Worm (Caenorhabditis elegans) whole organism, L4 larva: Measurements from ENCODE around the gene sulp-4.

Experiments
- D1046.2 ChIP-seq: fragments of 200-800 bp; sonication (Bioruptor generic); IDR thresholded peaks from 2 replicates; pipeline ENCODE4 v1.3.6; 2022; ENCODE audit warnings: missing genetic modification characterization, missing compliant biosample characterization
- T26A8.4 ChIP-seq: fragments of 200-800 bp; sonication (Bioruptor generic); IDR thresholded peaks from 2 replicates; pipeline ENCODE4 v1.3.6; 2022; ENCODE audit warnings: missing genetic modification characterization, missing compliant biosample characterization
- Y105C5A.15 ChIP-seq: fragments of 200-800 bp; sonication (Bioruptor generic); IDR thresholded peaks from 2 replicates; pipeline ENCODE4 v1.3.6; 2022; ENCODE audit warnings: missing genetic modification characterization, missing compliant biosample characterization
- Y75B8A.6 ChIP-seq: fragments of 200-800 bp; sonication (Bioruptor generic); IDR thresholded peaks from 2 replicates; pipeline ENCODE4 v1.3.6; 2022; ENCODE audit warnings: missing genetic modification reagents, missing genetic modification characterization, missing compliant biosample characterization
- ZK546.5 ChIP-seq, 2 experiments: sonication (generic microtip); optimal IDR thresholded peaks; 2 replicates each; lab custom pipeline; 2017; ENCODE audit warnings: missing biosample characterization in 2 of 2, missing genetic modification characterization in 2 of 2
- aha-1 ChIP-seq: fragments of 150-350 bp; peaks from one replicate; lab custom pipeline; 2014; ENCODE audit warnings: missing biosample characterization, missing genetic modification characterization
- ama-1 ChIP-seq: fragments of 150-350 bp; optimal IDR thresholded peaks from 2 replicates; lab custom pipeline; 2014; ENCODE audit warnings: inconsistent platforms, mixed read lengths
- cey-2 ChIP-seq: sonication (generic microtip); optimal IDR thresholded peaks from 3 replicates; lab custom pipeline; 2017; ENCODE audit warnings: missing genetic modification characterization, mild to moderate bottlenecking, missing compliant biosample characterization, antibody characterized with exemption, borderline replicate concordance; ENCODE audit not compliant: insufficient read depth
- ctbp-1 ChIP-seq: fragments of 200-800 bp; sonication (Bioruptor generic); IDR thresholded peaks from 2 replicates; pipeline ENCODE4 v1.3.6; 2022; ENCODE audit warnings: missing genetic modification reagents, missing genetic modification characterization, missing compliant biosample characterization
- daf-16 ChIP-seq, 3 experiments: sonication (generic microtip); optimal IDR thresholded peaks; 2 replicates each; lab custom pipeline; 2016 to 2017; ENCODE audit warnings: missing genetic modification characterization in 3 of 3, missing genetic modification reagents in 3 of 3, mild to moderate bottlenecking in 2 of 3, missing compliant biosample characterization in 2 of 3, missing biosample characterization in 1 of 3, moderate library complexity in 1 of 3
- dmd-9 ChIP-seq: fragments of 200-800 bp; sonication (Bioruptor generic); IDR thresholded peaks from 2 replicates; pipeline ENCODE4 v1.3.6; 2022; ENCODE audit warnings: missing genetic modification reagents, missing genetic modification characterization, missing compliant biosample characterization
- dve-1 ChIP-seq: sonication (generic microtip); optimal IDR thresholded peaks from 2 replicates; lab custom pipeline; 2017; ENCODE audit warnings: antibody characterized with exemption, mild to moderate bottlenecking, missing genetic modification characterization, missing compliant biosample characterization; ENCODE audit not compliant: insufficient read depth
- egl-27 ChIP-seq: sonication (generic microtip); optimal IDR thresholded peaks from 3 replicates; lab custom pipeline; 2017; ENCODE audit warnings: missing biosample characterization, missing genetic modification reagents, missing genetic modification characterization
- egl-43 ChIP-seq: fragments of 200-800 bp; sonication (Bioruptor generic); IDR thresholded peaks from 2 replicates; pipeline ENCODE4 v1.3.6; 2022; ENCODE audit warnings: missing genetic modification reagents, missing genetic modification characterization, missing compliant biosample characterization
- fos-1 ChIP-seq: fragments of 150-350 bp; optimal IDR thresholded peaks from 2 replicates; lab custom pipeline; 2014; ENCODE audit warnings: missing biosample characterization, missing genetic modification characterization
- lim-7 ChIP-seq: fragments of 200-800 bp; sonication (Bioruptor generic); IDR thresholded peaks from 2 replicates; pipeline ENCODE4 v1.3.6; 2022; ENCODE audit warnings: missing genetic modification characterization, missing compliant biosample characterization
- lin-1 ChIP-seq: fragments of 200-800 bp; sonication (Bioruptor generic); IDR thresholded peaks from 2 replicates; pipeline ENCODE4 v1.3.6; 2022; ENCODE audit warnings: missing genetic modification reagents, missing genetic modification characterization, missing compliant biosample characterization
- lin-15B ChIP-seq: fragments of 150-350 bp; sonication (generic microtip); optimal IDR thresholded peaks from 3 replicates; lab custom pipeline; 2014; ENCODE audit warnings: missing biosample characterization, missing genetic modification characterization
- lin-38 ChIP-seq: fragments of 200-800 bp; sonication (Bioruptor generic); IDR thresholded peaks from 2 replicates; pipeline ENCODE4 v1.3.6; 2022; ENCODE audit warnings: missing genetic modification reagents, missing genetic modification characterization, missing compliant biosample characterization
- lsy-2 ChIP-seq, 2 experiments: fragments of 150-350 bp in 1 of 2; sonication (generic microtip) in 1 of 2; optimal IDR thresholded peaks; 2 replicates each; lab custom pipeline; 2014 to 2017; ENCODE audit warnings: missing biosample characterization in 2 of 2, missing genetic modification characterization in 2 of 2
- mdl-1 ChIP-seq, 2 experiments: fragments of 150-350 bp in 1 of 2; sonication (generic microtip) in 1 of 2; optimal IDR thresholded peaks; 2 replicates each; lab custom pipeline; 2014 to 2017; ENCODE audit warnings: missing biosample characterization in 2 of 2, missing genetic modification characterization in 2 of 2
- mep-1 ChIP-seq: fragments of 150-350 bp; sonication (generic microtip); optimal IDR thresholded peaks from 3 replicates; lab custom pipeline; 2014; ENCODE audit warnings: missing biosample characterization, missing genetic modification characterization
- mes-2 ChIP-seq: sonication (generic microtip); optimal IDR thresholded peaks from 2 replicates; lab custom pipeline; 2016; ENCODE audit warnings: missing genotype, mild to moderate bottlenecking, missing genetic modification characterization, missing compliant biosample characterization; ENCODE audit not compliant: poor library complexity, severe bottlenecking
- mxl-3 ChIP-seq: fragments of 200-800 bp; sonication (Bioruptor generic); optimal IDR thresholded peaks from 2 replicates; lab custom pipeline; 2018; ENCODE audit warnings: mild to moderate bottlenecking, missing genetic modification characterization, missing compliant biosample characterization
- nhr-102 ChIP-seq: sonication (generic microtip); optimal IDR thresholded peaks from 2 replicates; lab custom pipeline; 2016; ENCODE audit warnings: mild to moderate bottlenecking, missing genetic modification characterization, moderate library complexity, missing compliant biosample characterization
- nhr-237 ChIP-seq: sonication (generic microtip); optimal IDR thresholded peaks from 2 replicates; lab custom pipeline; 2017; ENCODE audit warnings: missing biosample characterization, missing genetic modification characterization
- nhr-25 ChIP-seq: sonication (generic microtip); optimal IDR thresholded peaks from 2 replicates; lab custom pipeline; 2017; ENCODE audit warnings: missing genetic modification characterization, mild to moderate bottlenecking, missing compliant biosample characterization, antibody characterized with exemption, moderate library complexity, borderline replicate concordance; ENCODE audit not compliant: insufficient read depth
- nhr-28 ChIP-seq: fragments of 150-350 bp; optimal IDR thresholded peaks from 2 replicates; lab custom pipeline; 2014; ENCODE audit warnings: missing biosample characterization, missing genetic modification characterization
- nhr-6 ChIP-seq: fragments of 150-350 bp; optimal IDR thresholded peaks from 2 replicates; lab custom pipeline; 2014; ENCODE audit warnings: missing biosample characterization, missing genetic modification characterization
- nhr-77 ChIP-seq: fragments of 150-350 bp; optimal IDR thresholded peaks from 2 replicates; lab custom pipeline; 2014; ENCODE audit warnings: missing biosample characterization, missing genetic modification characterization
- rbr-2 ChIP-seq: sonication (generic microtip); optimal IDR thresholded peaks from 2 replicates; lab custom pipeline; 2016; ENCODE audit warnings: missing genotype, missing genetic modification characterization, missing compliant biosample characterization
- saeg-2 ChIP-seq: fragments of 200-800 bp; sonication (Bioruptor generic); IDR thresholded peaks from 2 replicates; pipeline ENCODE4 v1.3.6; 2022; ENCODE audit warnings: missing genetic modification reagents, missing genetic modification characterization, missing compliant biosample characterization
- spr-3 ChIP-seq: fragments of 200-800 bp; sonication (Bioruptor generic); optimal IDR thresholded peaks from 2 replicates; lab custom pipeline; 2018; ENCODE audit warnings: mild to moderate bottlenecking, missing genetic modification characterization, missing compliant biosample characterization
- tag-97 ChIP-seq: fragments of 200-800 bp; sonication (Bioruptor generic); IDR thresholded peaks from 2 replicates; pipeline ENCODE4 v1.3.6; 2022; ENCODE audit warnings: missing genetic modification characterization, missing compliant biosample characterization
- unc-39 ChIP-seq: sonication (generic microtip); optimal IDR thresholded peaks from 2 replicates; lab custom pipeline; 2017; ENCODE audit warnings: missing biosample characterization, missing genetic modification characterization
- unc-62 ChIP-seq, 3 experiments: fragments of 150-350 bp in 1 of 3; sonication (generic microtip); optimal IDR thresholded peaks in 2 of 3; peaks in 1 of 3; 1 replicate in 1 of 3; 2 replicates in 2 of 3; lab custom pipeline; 2014 to 2017; ENCODE audit warnings: missing biosample characterization in 3 of 3, missing genetic modification characterization in 3 of 3, missing genetic modification reagents in 3 of 3, missing genotype in 1 of 3
- zfp-3 ChIP-seq: fragments of 200-800 bp; sonication (Bioruptor generic); conservative IDR thresholded peaks from 2 replicates; pipeline ENCODE4 v1.3.6; 2022; ENCODE audit warnings: missing genetic modification reagents, missing genetic modification characterization, missing compliant biosample characterization
- zip-11 ChIP-seq: fragments of 200-800 bp; sonication (Bioruptor generic); IDR thresholded peaks from 2 replicates; pipeline ENCODE4 v1.3.6; 2022; ENCODE audit warnings: missing genetic modification characterization, missing compliant biosample characterization

The sulp-4 gene

DNA sequence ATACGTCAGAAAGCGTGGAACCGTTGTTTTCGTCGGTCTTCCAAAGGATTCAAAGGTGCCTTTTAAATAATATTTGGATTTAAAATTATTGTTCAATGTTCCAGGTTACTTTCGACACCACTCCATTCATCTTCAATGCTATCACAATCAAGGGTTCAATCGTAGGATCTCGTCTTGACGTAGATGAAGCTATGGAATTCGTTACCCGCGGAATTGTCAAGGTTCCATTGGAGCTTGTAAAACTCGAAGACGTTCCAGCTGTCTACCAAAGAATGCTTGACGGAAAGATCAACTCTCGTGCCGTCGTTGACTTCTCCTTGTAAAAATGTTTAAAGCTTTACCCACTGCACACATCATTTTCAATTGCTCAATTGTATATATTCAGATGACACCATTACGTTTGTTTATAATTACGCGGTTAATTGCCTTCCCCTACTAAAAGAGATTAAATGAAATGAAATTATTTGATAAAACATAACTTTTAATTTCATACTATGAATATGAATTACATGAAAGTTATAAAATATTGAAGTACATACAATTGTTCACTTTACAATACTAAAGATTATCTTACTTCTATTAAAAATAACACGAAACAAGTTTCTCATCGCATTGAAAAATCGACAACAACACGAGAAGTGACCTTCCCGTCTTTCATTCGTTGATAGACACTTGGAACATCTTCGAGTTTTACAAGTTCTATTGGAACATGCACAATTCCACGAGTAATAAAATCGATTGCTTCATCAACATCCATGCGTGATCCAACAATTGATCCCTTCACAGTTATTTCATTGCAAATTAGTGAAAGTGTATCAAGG is 14.2 kb downstream of the sulp-4 start:
- peak; percentile 38 for TF ChIP-seq nhr-28 (tag; lab: Kevin White, UChicago)
- TF ChIP-seq mdl-1 (tag; optimal IDR thresholded peaks at IDR 0.05; lab: Kevin White, UChicago), result peak in 1 of 2 experiments; percentile 8
- no peak for TF ChIP-seq lin-38 (GFP tag; lab: Robert Waterston, UW)
- no peak for TF ChIP-seq Y105C5A.15 (GFP tag; lab: Robert Waterston, UW)
- peak; percentile 72 for TF ChIP-seq ama-1
- TF ChIP-seq fos-1 (tag; lab: Kevin White, UChicago), result peak; percentile 10
- TF ChIP-seq nhr-6 (tag; lab: Kevin White, UChicago), result no peak
- no peak for TF ChIP-seq ZK546.5 (tag; optimal IDR thresholded peaks at IDR 0.05; lab: Kevin White, UChicago)
- peak; percentile 46 for TF ChIP-seq aha-1 (tag; lab: Kevin White, UChicago)
- TF ChIP-seq lsy-2 (tag; optimal IDR thresholded peaks at IDR 0.05; lab: Kevin White, UChicago), result peak; percentile 10 to 33
- 0 out of 2 replicates have a peak, but pooled peaks have one; percentile 16 for TF ChIP-seq T26A8.4 (GFP tag; lab: Robert Waterston, UW)
- peak; percentile 64 for TF ChIP-seq nhr-77 (tag; lab: Kevin White, UChicago)
- no peak for TF ChIP-seq saeg-2 (GFP tag; lab: Robert Waterston, UW)
- peak in 1 of 2 experiments; percentile 65 for TF ChIP-seq daf-16 (GFP tag; optimal IDR thresholded peaks at IDR 0.05; lab: Kevin White, UChicago)
- peak; percentile 54 for TF ChIP-seq daf-16 (tag; optimal IDR thresholded peaks at IDR 0.05; lab: Kevin White, UChicago)
- peak; percentile 46 for TF ChIP-seq mes-2
- TF ChIP-seq lin-1 (GFP tag; lab: Robert Waterston, UW), result no peak
- TF ChIP-seq mep-1 (tag; lab: Kevin White, UChicago), result peak; percentile 75
- no peak for TF ChIP-seq lim-7 (GFP tag; lab: Robert Waterston, UW)
- no peak for TF ChIP-seq mxl-3
- TF ChIP-seq zfp-3 (GFP tag; lab: Robert Waterston, UW), result peak; percentile 89; the same call in 1 of the 2 replicates
- TF ChIP-seq dve-1, result no peak

DNA sequence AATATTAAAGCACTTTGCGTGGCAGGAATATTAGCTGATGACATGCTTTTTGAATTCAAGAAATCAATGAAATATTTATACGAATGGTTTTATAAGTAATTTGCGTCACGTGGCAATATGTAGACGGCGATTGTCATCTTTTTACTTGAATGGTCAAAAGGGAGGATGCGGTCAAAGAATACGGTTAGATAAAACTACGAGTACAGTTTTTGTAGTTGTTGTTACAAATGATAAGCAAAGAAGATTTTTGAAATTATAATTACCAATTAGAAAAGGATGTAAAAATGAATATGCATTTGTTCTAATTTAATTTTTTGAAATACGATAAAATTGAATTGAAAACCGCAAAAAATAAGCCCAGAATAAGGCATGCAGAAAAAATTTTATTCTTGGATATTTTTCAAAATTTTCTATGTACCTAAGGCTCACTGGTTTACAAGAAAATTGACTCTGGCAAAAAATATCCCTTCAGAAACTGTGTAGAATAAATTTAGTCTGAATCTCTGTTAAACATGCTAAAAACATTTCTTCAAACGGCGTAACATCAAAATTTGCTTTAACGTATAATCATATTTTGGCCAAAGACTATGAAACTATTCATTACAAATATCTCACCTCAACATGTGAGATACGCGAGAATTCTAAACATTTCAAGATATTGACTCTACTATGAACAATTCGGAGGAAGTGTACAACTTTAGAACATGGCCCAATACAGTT is 16.1 kb downstream of the sulp-4 start, which contains the start of the genes sodh-2 and srx-76:
Gene sodh-2, minus strand, starts transcription at position 101 of the 720 bp plus-strand sequence.
Gene srx-76, plus strand, starts transcription at position 670 of the 720 bp plus-strand sequence.
- TF ChIP-seq dve-1 (peak; percentile 39), spr-3 (GFP tag; lab: Kevin White, UChicago) (no peak), tag-97 (GFP tag; lab: Robert Waterston, UW) (no peak), unc-62 (GFP tag; optimal IDR thresholded peaks at IDR 0.05 in 1 of 2; lab: Kevin White, UChicago) (peak in 1 of 2 experiments; percentile 85), unc-62 (tag; optimal IDR thresholded peaks at IDR 0.05; lab: Kevin White, UChicago) (no peak), nhr-28 (tag; lab: Kevin White, UChicago) (peak; percentile 20), egl-43 (GFP tag; lab: Robert Waterston, UW) (no peak), cey-2 (tag; lab: Kevin White, UChicago) (no peak), egl-27 (tag; lab: Kevin White, UChicago) (no peak)

DNA sequence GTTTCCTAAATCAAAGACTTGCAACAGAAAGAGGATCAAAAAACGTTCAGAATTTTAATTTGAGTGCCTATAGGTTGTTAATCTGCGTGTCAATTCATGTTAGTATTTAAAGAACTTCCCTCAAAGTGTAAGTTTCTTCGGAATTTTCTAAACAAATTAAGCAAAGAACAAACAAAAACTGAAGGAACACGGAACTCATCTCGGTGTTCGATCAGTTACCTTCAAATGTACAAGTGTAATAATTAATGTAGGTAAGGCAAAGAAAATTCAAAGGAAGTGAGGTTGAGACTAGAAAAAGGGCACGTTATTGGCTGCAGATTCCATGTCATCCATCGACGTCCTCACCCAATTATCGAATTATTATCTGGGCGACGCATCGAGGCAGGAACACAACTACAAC is 18.8 kb downstream of the sulp-4 start, which contains the start of gene K12G11.6:
Gene K12G11.6, plus strand, starts transcription at position 357 of the 400 bp plus-strand sequence.
- TF ChIP-seq zip-11 (GFP tag; lab: Robert Waterston, UW) (no peak), unc-62 (GFP tag; optimal IDR thresholded peaks at IDR 0.05 in 1 of 2; lab: Kevin White, UChicago) (peak in 1 of 2 experiments; percentile 94), unc-62 (tag; optimal IDR thresholded peaks at IDR 0.05; lab: Kevin White, UChicago) (no peak)

DNA sequence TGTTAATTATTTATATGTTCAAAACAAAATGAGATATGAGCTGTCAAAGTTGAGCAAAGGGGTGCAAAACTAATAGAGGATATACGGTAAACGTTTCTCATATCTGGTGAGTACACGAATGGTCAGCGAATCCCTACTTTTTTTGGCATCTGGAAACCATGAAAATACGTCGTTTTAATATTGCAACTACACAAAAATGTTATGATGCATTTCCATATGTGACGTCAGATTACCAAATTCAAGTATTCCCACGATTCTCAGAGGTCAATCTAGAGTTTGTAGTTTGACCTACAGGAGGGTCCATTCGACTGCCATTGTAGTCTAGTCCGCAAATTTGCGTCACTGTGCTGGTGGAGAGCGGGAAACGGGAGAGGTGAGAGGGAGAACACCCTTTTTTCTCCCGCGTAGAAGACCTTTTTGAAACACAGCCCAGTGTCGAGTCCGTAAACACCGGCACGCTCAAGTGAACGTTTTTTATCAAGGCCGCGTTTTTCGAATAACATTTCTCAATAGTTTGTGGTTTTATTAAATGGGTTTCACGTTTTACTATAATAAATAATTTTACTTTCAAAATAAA is 21.2 kb downstream of the sulp-4 start:
- TF ChIP-seq Y75B8A.6 (no peak), mxl-3 (peak; percentile 59), mep-1 (tag; lab: Kevin White, UChicago) (peak; percentile 71), lin-38 (GFP tag; lab: Robert Waterston, UW) (no peak), cey-2 (tag; lab: Kevin White, UChicago) (no peak), nhr-237 (tag; lab: Kevin White, UChicago) (no peak), ctbp-1 (GFP tag; lab: Robert Waterston, UW) (no peak), lin-15B (no peak), zip-11 (GFP tag; lab: Robert Waterston, UW) (no peak), rbr-2 (peak; percentile 23), dmd-9 (GFP tag; lab: Robert Waterston, UW) (0 out of 2 replicates have a peak, but pooled peaks have one; percentile 29), aha-1 (tag; lab: Kevin White, UChicago) (peak; percentile 89), egl-43 (GFP tag; lab: Robert Waterston, UW) (no peak), egl-27 (tag; lab: Kevin White, UChicago) (no peak), nhr-25 (tag; lab: Kevin White, UChicago) (peak; percentile 26), unc-39 (no peak), nhr-102 (tag; lab: Kevin White, UChicago) (no peak), dve-1 (peak; percentile 54), D1046.2 (GFP tag; lab: Robert Waterston, UW) (no peak)
